Worm (Caenorhabditis elegans): ENCODE measurements around the gene F54C9.14.

Gene F54C9.14

DNA sequence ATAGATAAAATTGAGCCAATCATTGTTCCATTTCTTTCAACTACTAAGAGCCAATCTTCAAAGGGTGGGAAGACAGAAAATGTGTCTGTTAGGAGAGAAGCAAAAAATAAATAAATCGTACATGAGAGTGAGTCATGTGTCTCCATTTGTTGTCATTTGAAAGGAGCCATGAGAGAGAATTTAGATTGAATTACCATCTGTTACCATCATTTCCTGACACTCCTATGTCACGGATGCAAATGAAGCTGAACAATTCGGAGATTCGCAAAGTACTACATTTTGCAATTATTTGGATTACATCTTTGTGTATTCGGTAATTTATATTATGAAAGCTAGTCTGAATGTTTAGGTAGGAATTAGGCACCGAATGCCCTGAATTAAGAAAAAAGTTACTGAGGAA lies 26.3 kb downstream of the F54C9.14 start:
- no peak for TF ChIP-seq ceh-79 (tag; optimal IDR thresholded peaks at IDR 0.05)
- TF ChIP-seq nfya-1 (tag; optimal IDR thresholded peaks at IDR 0.05; ENCODE audit: borderline replicate concordance, insufficient read depth): no peak
- TF ChIP-seq cebp-1 (GFP tag; IDR thresholded peaks at IDR 0.05): no peak
- no peak for TF ChIP-seq cebp-1 (tag; optimal IDR thresholded peaks at IDR 0.05)
- TF ChIP-seq ZK185.1 (tag; optimal IDR thresholded peaks at IDR 0.05; ENCODE audit: poor library complexity, severe bottlenecking): no peak
- no peak for TF ChIP-seq F37B4.10 (GFP tag; IDR thresholded peaks at IDR 0.05)
- no peak for TF ChIP-seq C17E4.6 (GFP tag; IDR thresholded peaks at IDR 0.05)
- no peak for TF ChIP-seq fkh-3 (tag; optimal IDR thresholded peaks at IDR 0.05)
- no peak for TF ChIP-seq Y67H2A.10 (GFP tag; conservative IDR thresholded peaks at IDR 0.05)
- no peak for TF ChIP-seq F57A8.1 (GFP tag; optimal IDR thresholded peaks at IDR 0.05)
- TF ChIP-seq B0336.3 (GFP tag; IDR thresholded peaks at IDR 0.05): no peak
- no peak for TF ChIP-seq D2030.7 (GFP tag; IDR thresholded peaks at IDR 0.05)
- no peak for TF ChIP-seq F23B12.7 (tag; optimal IDR thresholded peaks at IDR 0.05; ENCODE audit: insufficient read depth)
- no peak for TF ChIP-seq Y53F4B.3 (GFP tag; IDR thresholded peaks at IDR 0.05)
- TF ChIP-seq attf-6 (GFP tag; IDR thresholded peaks at IDR 0.05): no peak
- TF ChIP-seq F57C9.4 (tag; optimal IDR thresholded peaks at IDR 0.05): no peak
- TF ChIP-seq lsl-1 (GFP tag; optimal IDR thresholded peaks at IDR 0.05): no peak
- no peak for TF ChIP-seq sea-2 (GFP tag; IDR thresholded peaks at IDR 0.05)

DNA sequence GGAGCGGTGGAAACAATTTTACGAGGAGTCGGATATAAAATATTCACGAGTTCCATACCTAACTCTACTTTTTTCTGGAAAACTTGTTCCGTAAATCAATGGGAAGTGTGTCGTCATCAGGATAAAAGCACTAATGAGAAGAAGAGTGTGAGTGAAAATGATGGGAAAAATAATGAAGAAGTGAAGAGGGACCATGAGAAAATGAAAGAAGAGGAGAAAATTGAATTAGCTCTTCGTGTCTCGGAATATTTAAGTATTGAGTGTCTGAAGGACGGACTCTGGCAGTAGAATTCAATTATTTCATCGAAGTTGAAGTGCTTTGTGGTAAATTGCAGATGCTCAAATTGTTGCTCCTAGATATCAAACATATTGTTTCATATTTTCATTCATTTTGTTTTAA lies 27.1 kb downstream of the F54C9.14 start:
- no peak for TF ChIP-seq attf-6 (GFP tag; IDR thresholded peaks at IDR 0.05)
- TF ChIP-seq mel-28 (tag; optimal IDR thresholded peaks at IDR 0.05; ENCODE audit: borderline replicate concordance): no peak

DNA sequence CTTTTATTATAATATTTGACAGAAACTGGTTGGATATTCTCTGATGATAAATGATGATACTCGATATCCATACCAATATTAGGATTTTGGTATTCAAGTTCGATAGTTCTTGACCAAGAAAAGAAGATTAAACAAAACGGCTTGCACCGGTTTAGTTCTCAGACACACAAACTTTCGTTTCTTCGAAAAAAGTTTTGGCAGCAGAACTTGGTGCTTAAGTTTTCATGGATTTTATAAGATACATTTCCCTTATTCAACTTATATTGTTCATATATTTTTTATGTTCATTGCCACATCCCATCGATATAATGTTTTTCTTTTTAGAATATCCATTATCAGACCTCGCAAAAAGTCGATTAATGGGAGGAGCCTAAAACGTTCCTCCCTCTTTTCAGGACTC lies 28.6 kb downstream of the F54C9.14 start, which contains the start of gene aptf-4:
Gene aptf-4 (plus strand): TSS at position 301 of the 400 bp plus-strand sequence.
- TF ChIP-seq Y79H2A.3 (GFP tag; conservative IDR thresholded peaks at IDR 0.05): no peak
- no peak for TF ChIP-seq Y53G8AR.9 (GFP tag; conservative IDR thresholded peaks at IDR 0.05)
- no peak for TF ChIP-seq Y67H2A.10 (GFP tag; conservative IDR thresholded peaks at IDR 0.05)
- TF ChIP-seq dpff-1 (tag; optimal IDR thresholded peaks at IDR 0.05): no peak
- no peak for TF ChIP-seq ceh-100 (GFP tag; IDR thresholded peaks at IDR 0.05)
- TF ChIP-seq B0019.2 (GFP tag; conservative IDR thresholded peaks at IDR 0.05): no peak
- no peak for TF ChIP-seq rec-8 (tag; optimal IDR thresholded peaks at IDR 0.05)
- no peak for TF ChIP-seq Y56A3A.18 (GFP tag; IDR thresholded peaks at IDR 0.05)
- TF ChIP-seq hmg-1.2 (GFP tag; IDR thresholded peaks at IDR 0.05): no peak
- TF ChIP-seq C17E4.6 (GFP tag; IDR thresholded peaks at IDR 0.05): no peak
- TF ChIP-seq snpc-3.4 (tag; optimal IDR thresholded peaks at IDR 0.05): no peak
- TF ChIP-seq rpc-1 (optimal IDR thresholded peaks at IDR 0.05): no peak
- no peak for TF ChIP-seq rpc-1 (tag; optimal IDR thresholded peaks at IDR 0.05)
- no peak for TF ChIP-seq B0336.3 (GFP tag; IDR thresholded peaks at IDR 0.05)
- no peak for TF ChIP-seq C06A6.2 (GFP tag; conservative IDR thresholded peaks at IDR 0.05)
- no peak for TF ChIP-seq lag-1 (GFP tag; IDR thresholded peaks at IDR 0.05)
- no peak for TF ChIP-seq madf-6 (GFP tag; IDR thresholded peaks at IDR 0.05)
- TF ChIP-seq ama-1 (optimal IDR thresholded peaks at IDR 0.05): no peak
- TF ChIP-seq ama-1 (GFP tag; optimal IDR thresholded peaks at IDR 0.05): no peak
- TF ChIP-seq zim-3 (tag; optimal IDR thresholded peaks at IDR 0.05): no peak
- no peak for TF ChIP-seq aptf-2 (GFP tag; conservative IDR thresholded peaks at IDR 0.05)

Data from whole organism, young adult.